Fruit fly (Drosophila melanogaster): ENCODE measurements around the gene CG4325.

The CG4325 gene

DNA sequence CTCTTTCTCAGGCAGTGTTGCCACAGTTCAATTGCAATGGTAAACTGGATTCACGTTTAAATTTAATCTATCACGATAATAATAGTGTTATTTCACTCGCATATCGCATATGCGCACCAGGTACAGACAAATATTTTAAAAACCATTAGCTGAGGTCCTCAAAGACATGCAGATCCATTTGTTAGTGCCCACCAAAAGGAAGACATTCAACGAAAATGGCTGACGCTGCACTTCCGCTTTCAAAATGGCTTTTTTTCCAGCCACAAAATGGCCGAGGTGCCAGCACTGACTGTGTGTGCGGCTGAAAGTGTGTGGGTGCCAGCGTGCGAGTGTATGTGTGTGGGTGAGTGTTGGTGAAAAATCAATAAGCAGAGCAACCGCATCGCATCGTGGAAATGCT, 17.5 kb upstream of the CG4325 start:
- TF ChIP-seq CG15710 (tag; optimal IDR thresholded peaks at IDR 0.05) (peak; percentile 38), CG32121 (GFP tag; IDR thresholded peaks at IDR 0.05) (no peak), fd96Ca (GFP tag; IDR thresholded peaks at IDR 0.05) (no peak), CG10348 (GFP tag; IDR thresholded peaks at IDR 0.05) (no peak), D1 (tag; optimal IDR thresholded peaks at IDR 0.05) (no peak), CG8159 (tag; optimal IDR thresholded peaks at IDR 0.05) (peak; percentile 29), CG4496 (GFP tag; IDR thresholded peaks at IDR 0.05) (peak; percentile 38; the same call in 1 of the 3 replicates), Ets98B (GFP tag; IDR thresholded peaks at IDR 0.05) (no peak), Pif1B (GFP tag; optimal IDR thresholded peaks at IDR 0.05) (no peak), CG9948 (tag; optimal IDR thresholded peaks at IDR 0.05) (no peak), CG8301 (tag; optimal IDR thresholded peaks at IDR 0.05) (peak; percentile 30), CG34367 (tag; optimal IDR thresholded peaks at IDR 0.05) (peak; percentile 4), CG13204 (GFP tag; optimal IDR thresholded peaks at IDR 0.05) (peak; percentile 19)

DNA sequence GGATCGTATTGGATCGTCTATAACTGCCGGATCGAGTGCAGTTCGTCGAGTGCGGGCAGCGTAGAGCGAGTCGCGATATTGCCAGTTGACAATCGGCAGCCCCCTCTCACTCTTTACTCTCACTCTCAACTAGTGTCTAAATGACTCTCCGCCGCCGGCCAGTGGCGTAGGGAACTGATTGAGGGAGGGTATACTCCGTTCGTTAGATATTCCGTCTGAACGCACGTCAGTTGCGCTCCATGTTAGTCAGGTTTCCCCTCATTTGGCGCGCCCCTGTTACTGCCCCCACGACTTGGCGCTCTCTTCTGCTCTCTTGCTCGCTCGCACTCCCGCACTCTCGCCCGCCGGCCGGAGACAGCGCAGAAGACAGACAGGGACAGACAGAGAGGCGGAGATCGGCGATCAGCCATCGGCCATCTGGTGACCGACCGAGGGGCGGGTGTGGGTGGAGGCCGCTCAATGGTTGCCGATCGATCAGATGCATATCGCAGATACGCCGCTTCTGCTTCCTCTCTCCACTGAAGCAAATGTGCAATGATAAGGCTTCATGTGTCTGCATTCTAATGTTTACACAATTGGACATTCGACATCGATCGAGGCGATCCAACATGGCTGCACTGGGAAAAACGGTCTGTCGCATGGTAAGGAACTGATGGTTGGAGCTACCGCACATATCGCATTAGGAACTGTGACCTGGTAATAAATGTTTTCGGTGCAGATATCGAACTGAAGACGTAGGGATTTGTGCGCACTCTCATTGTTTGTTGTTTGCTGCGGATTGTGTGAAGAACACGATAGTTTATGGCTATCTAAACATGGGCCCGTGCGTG, 6.7 kb upstream of the CG4325 start, which contains the start of gene moody:
Gene moody (minus strand): TSS at position 51 of the 830 bp plus-strand sequence.
- TF ChIP-seq rn (GFP tag; IDR thresholded peaks at IDR 0.05) (peak; percentile 93), EcR (GFP tag; optimal IDR thresholded peaks at IDR 0.05) (peak; percentile 56), CG4496 (GFP tag; IDR thresholded peaks at IDR 0.05) (peak; percentile 99), CG17806 (tag; optimal IDR thresholded peaks at IDR 0.05) (peak; percentile 84), CG12605 (GFP tag; IDR thresholded peaks at IDR 0.05) (peak; percentile 97), CG8159 (tag; optimal IDR thresholded peaks at IDR 0.05) (peak; percentile 84), D1 (tag; optimal IDR thresholded peaks at IDR 0.05) (no peak), CG10348 (GFP tag; IDR thresholded peaks at IDR 0.05) (peak; percentile 92), CG9948 (tag; optimal IDR thresholded peaks at IDR 0.05) (peak; percentile 68), fd96Ca (GFP tag; IDR thresholded peaks at IDR 0.05) (peak; percentile 99), CG8301 (tag; optimal IDR thresholded peaks at IDR 0.05) (peak; percentile 87), Snoo (tag; optimal IDR thresholded peaks at IDR 0.05) (peak; percentile 93), Pif1B (GFP tag; optimal IDR thresholded peaks at IDR 0.05) (peak; percentile 90), CG13204 (GFP tag; optimal IDR thresholded peaks at IDR 0.05) (peak; percentile 97), Pif1A (GFP tag; optimal IDR thresholded peaks at IDR 0.05) (peak; percentile 90), Ets98B (GFP tag; IDR thresholded peaks at IDR 0.05) (peak; percentile 99), gl (tag; optimal IDR thresholded peaks at IDR 0.05) (peak; percentile 84), CG15710 (tag; optimal IDR thresholded peaks at IDR 0.05) (peak; percentile 86), CG34367 (tag; optimal IDR thresholded peaks at IDR 0.05) (peak; percentile 82), CG32121 (GFP tag; IDR thresholded peaks at IDR 0.05) (peak; percentile 99), CG14655 (GFP tag; optimal IDR thresholded peaks at IDR 0.05) (peak; percentile 92)

DNA sequence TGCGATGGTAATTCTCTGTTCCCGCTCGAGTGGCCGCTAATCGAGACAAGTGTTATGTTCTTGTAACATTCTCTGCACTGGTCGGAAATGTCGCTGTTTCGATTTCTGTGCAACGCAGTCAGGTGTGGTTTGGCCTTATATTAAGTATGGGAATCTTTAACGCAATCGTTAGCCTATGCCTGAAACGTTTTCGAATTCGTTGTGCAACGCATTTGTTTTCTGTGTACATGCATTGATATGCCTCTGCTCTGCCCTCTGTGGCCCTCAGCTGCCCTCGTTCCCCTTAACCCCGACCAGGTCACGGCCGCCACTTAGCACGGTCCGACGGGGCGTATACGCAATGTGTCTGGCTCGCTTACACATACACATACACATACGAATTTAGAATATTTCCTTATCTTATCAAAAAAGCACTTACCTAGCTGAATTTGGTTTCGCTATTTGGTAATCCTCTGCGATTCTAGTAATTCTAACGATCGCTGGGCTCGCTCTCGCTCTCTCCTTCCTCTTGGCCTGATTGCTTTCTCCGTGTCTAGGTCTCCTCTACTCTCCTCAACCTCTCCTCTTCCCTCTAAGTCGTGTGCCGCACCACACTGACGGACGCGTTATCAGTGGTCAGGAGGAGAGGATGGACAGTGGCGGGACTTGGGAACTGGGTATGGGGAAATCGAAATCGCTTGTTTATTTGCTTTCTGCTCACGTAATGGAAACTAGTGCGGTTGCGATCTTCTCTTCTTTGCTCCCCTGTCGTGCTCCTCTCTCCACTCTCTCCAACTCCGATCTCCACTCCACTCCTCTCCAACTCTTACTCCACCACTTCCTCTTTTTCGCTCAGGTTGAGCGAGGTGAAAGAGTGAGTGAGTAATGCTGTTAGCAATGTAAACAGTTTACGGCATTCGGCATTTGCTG, 5.4 kb upstream of the CG4325 start:
- TF ChIP-seq Ets98B (GFP tag; IDR thresholded peaks at IDR 0.05) (peak; percentile 43; the same call in 1 of the 2 replicates), CG13204 (GFP tag; optimal IDR thresholded peaks at IDR 0.05) (no peak), CG4496 (GFP tag; IDR thresholded peaks at IDR 0.05) (peak; percentile 55; the same call in 2 of the 3 replicates), fd96Ca (GFP tag; IDR thresholded peaks at IDR 0.05) (0 out of 3 replicates have a peak, but pooled peaks have one; percentile 35), Pif1A (GFP tag; optimal IDR thresholded peaks at IDR 0.05) (no peak), rn (GFP tag; IDR thresholded peaks at IDR 0.05) (no peak), Snoo (tag; optimal IDR thresholded peaks at IDR 0.05) (no peak), CG14655 (GFP tag; optimal IDR thresholded peaks at IDR 0.05) (no peak), gl (tag; optimal IDR thresholded peaks at IDR 0.05) (no peak), CG17806 (tag; optimal IDR thresholded peaks at IDR 0.05) (no peak), CG32121 (GFP tag; IDR thresholded peaks at IDR 0.05) (no peak)

DNA sequence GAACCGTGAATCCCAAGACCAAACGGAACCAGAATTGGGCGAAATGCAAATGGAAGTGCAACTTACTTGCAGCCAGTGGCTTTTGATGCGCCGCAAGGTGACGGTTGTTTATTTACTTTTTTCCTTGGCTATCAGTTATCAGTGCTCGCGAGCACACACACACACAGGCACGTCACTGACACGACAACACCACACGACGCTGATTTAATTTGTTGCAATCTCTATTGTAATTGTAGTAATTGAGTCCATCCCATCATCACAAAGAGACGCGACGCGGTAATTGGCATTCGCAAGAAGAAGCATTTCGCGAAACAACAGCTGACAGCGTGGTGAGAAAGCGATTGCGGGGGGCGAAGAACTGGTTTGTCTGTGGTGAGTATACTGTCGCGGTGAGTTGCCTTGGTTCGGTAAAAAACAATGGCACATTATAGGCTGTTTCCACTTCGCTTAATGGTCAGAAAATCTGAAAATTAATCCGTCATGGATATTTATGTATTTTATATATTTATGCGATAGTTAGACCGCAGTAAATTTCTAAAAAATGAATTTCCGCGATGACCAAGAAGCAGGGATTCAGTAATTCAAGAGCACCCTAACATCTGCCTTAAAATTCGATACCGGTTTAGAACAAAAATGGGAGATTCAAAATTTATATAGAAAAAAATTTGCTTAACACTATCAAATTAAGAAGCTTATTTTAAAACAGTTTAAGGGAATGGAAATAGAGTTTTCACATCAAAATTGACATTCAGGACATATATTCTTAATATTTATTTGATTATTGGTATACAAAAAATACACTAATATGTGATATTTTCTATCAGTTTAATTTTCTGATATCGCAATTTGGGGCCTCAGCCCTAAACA, 1.4 kb downstream of the CG4325 start, which contains the start of the genes Actn and usp:
Gene Actn (minus strand): TSS at position 331 of the 867 bp plus-strand sequence.
Gene usp (minus strand): TSS at position 331 of the 867 bp plus-strand sequence.
- peak; percentile 27 for TF ChIP-seq Snoo (tag; optimal IDR thresholded peaks at IDR 0.05)
- TF ChIP-seq CG34367 (tag; optimal IDR thresholded peaks at IDR 0.05) = no peak
- TF ChIP-seq Ets98B (GFP tag; IDR thresholded peaks at IDR 0.05) = peak; percentile 42; the same call in 1 of the 2 replicates
- no peak for TF ChIP-seq CG10348 (GFP tag; IDR thresholded peaks at IDR 0.05)
- no peak for TF ChIP-seq D1 (tag; optimal IDR thresholded peaks at IDR 0.05)
- TF ChIP-seq CG8301 (tag; optimal IDR thresholded peaks at IDR 0.05) = no peak
- no peak for TF ChIP-seq CG15710 (tag; optimal IDR thresholded peaks at IDR 0.05)
- peak; percentile 41 for TF ChIP-seq CG14655 (GFP tag; optimal IDR thresholded peaks at IDR 0.05)
- TF ChIP-seq Pif1B (GFP tag; optimal IDR thresholded peaks at IDR 0.05) = peak; percentile 17
- peak; percentile 34 for TF ChIP-seq EcR (GFP tag; optimal IDR thresholded peaks at IDR 0.05)
- peak; percentile 34 for TF ChIP-seq CG17806 (tag; optimal IDR thresholded peaks at IDR 0.05)
- no peak for TF ChIP-seq CG9948 (tag; optimal IDR thresholded peaks at IDR 0.05)
- no peak for TF ChIP-seq rn (GFP tag; IDR thresholded peaks at IDR 0.05)
- peak; percentile 33; the same call in 1 of the 3 replicates for TF ChIP-seq fd96Ca (GFP tag; IDR thresholded peaks at IDR 0.05)
- TF ChIP-seq CG12605 (GFP tag; IDR thresholded peaks at IDR 0.05) = peak; percentile 29; the same call in 1 of the 2 replicates
- peak; percentile 56 for TF ChIP-seq Pif1A (GFP tag; optimal IDR thresholded peaks at IDR 0.05)
- peak; percentile 25; the same call in 1 of the 2 replicates for TF ChIP-seq CG32121 (GFP tag; IDR thresholded peaks at IDR 0.05)
- no peak for TF ChIP-seq gl (tag; optimal IDR thresholded peaks at IDR 0.05)
- TF ChIP-seq CG4496 (GFP tag; IDR thresholded peaks at IDR 0.05) = peak; percentile 46; the same call in 2 of the 3 replicates
- peak; percentile 35 for TF ChIP-seq CG13204 (GFP tag; optimal IDR thresholded peaks at IDR 0.05)
- peak; percentile 38 for TF ChIP-seq CG8159 (tag; optimal IDR thresholded peaks at IDR 0.05)

Measured in whole organism, pupa.